Worm (Caenorhabditis elegans): ENCODE measurements around the gene sprp-4.

ce11 chrX:8859538-8859937 is 6.1 kb upstream of the sprp-4 start:
- TF ChIP-seq elt-3 (tag; optimal IDR thresholded peaks at IDR 0.05) (no peak), unc-39 (tag; optimal IDR thresholded peaks at IDR 0.05) (no peak), lin-39 (tag; optimal IDR thresholded peaks at IDR 0.05) (no peak), unc-62 (GFP tag; optimal IDR thresholded peaks at IDR 0.05) (no peak), fkh-10 (GFP tag; optimal IDR thresholded peaks at IDR 0.05) (no peak), ceh-28 (tag; optimal IDR thresholded peaks at IDR 0.05) (no peak), nhr-11 (tag; optimal IDR thresholded peaks at IDR 0.05) (no peak), nfya-1 (tag; optimal IDR thresholded peaks at IDR 0.05; ENCODE audit: insufficient read depth) (no peak)

All from whole organism, L3 larva.